Fruit fly (Drosophila melanogaster): ENCODE data around the gene CG10512.

The CG10512 gene

dm6 chr3L:21224701-21225223 is 22.0 kb downstream of the CG10512 start (continued):
- TF ChIP-seq CG11294 (GFP tag; IDR thresholded peaks at IDR 0.05) (no peak), vri (GFP tag; optimal IDR thresholded peaks at IDR 0.05) (peak; percentile 88), CG15336 (GFP tag; IDR thresholded peaks at IDR 0.05) (peak; percentile 21; the same call in 1 of the 2 replicates), Sox15 (GFP tag; optimal IDR thresholded peaks at IDR 0.05) (no peak), CG10631 (GFP tag; optimal IDR thresholded peaks at IDR 0.05) (no peak), Sox102F (GFP tag; optimal IDR thresholded peaks at IDR 0.05) (peak; percentile 31), CG6792 (GFP tag; optimal IDR thresholded peaks at IDR 0.05) (no peak), CG1621 (tag; optimal IDR thresholded peaks at IDR 0.05) (peak; percentile 22), fd59A (GFP tag; optimal IDR thresholded peaks at IDR 0.05) (no peak), pdm3 (GFP tag; optimal IDR thresholded peaks at IDR 0.05) (no peak), Ets96B (tag; optimal IDR thresholded peaks at IDR 0.05) (no peak), Met (GFP tag; optimal IDR thresholded peaks at IDR 0.05) (peak; percentile 47), eg (GFP tag; IDR thresholded peaks at IDR 0.05) (no peak), OdsH (GFP tag; optimal IDR thresholded peaks at IDR 0.05) (no peak), CG31627 (GFP tag; optimal IDR thresholded peaks at IDR 0.05) (peak; percentile 33)

DNA sequence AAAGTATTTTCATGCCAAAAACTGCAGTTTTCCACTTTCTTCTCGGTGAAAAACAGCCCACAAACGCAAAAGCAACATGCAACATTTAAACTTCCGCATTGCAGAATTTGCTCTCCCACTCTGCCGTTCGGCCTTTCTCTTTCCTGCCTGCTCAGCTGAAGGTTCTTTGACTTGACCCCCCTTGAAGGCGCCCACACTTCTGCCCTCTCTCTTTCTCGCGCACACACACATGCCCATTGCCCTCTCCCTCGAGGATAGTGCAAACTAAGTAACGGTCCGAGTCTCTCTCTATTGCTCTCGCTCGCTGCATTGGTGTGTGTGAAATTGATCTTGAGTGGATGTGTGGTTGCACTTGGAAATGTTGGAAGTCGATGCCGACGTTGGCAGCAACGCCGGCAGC is 22.9 kb downstream of the CG10512 start:
- TF ChIP-seq CG6163 (GFP tag; IDR thresholded peaks at IDR 0.05), result 0 out of 3 replicates have a peak, but pooled peaks have one; percentile 27
- no peak for TF ChIP-seq vri (GFP tag; optimal IDR thresholded peaks at IDR 0.05)
- TF ChIP-seq Lpt (GFP tag; optimal IDR thresholded peaks at IDR 0.05), result peak; percentile 9
- TF ChIP-seq Eip78C (GFP tag), result peak; percentile 62

dm6 chr3L:21226309-21226708 is 23.6 kb downstream of the CG10512 start, which contains the start of gene Eip78C:
Eip78C (plus strand) TSS chr3L:21226609.
- no peak for TF ChIP-seq Lpt (GFP tag; optimal IDR thresholded peaks at IDR 0.05)
- 0 out of 3 replicates have a peak, but pooled peaks have one; percentile 12 for TF ChIP-seq CG6163 (GFP tag; IDR thresholded peaks at IDR 0.05)
- no peak for TF ChIP-seq fd59A (GFP tag; optimal IDR thresholded peaks at IDR 0.05)
- peak; percentile 30 for TF ChIP-seq Eip78C (GFP tag)
- no peak for TF ChIP-seq CG10669 (GFP tag; optimal IDR thresholded peaks at IDR 0.05)
- no peak for TF ChIP-seq Met (GFP tag; optimal IDR thresholded peaks at IDR 0.05)
- peak; percentile 34; the same call in 1 of the 2 replicates for TF ChIP-seq Gug (GFP tag; IDR thresholded peaks at IDR 0.05)
- peak; percentile 17 for TF ChIP-seq CG6276 (GFP tag; optimal IDR thresholded peaks at IDR 0.05)
- TF ChIP-seq Sox15 (GFP tag; optimal IDR thresholded peaks at IDR 0.05), result no peak

DNA sequence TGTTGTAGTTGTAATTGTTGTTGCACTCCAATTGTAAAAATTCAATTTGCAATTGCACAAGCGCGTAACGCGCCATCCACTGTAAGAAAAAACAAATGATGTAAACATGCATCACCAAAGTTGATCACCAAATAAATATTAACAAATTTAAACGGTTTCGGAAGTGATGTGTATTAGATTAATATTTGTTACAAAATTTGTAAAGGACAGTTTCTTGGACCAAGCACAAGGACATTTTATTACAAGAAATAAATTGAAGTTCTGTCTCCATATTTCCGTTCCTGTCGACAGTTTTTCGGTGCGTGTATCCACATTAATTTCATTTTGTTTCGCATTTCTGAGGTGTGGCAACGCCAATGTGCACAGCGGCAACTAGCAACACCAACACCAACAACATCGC is 27.0 kb downstream of the CG10512 start:
- TF ChIP-seq CG8119 (GFP tag; IDR thresholded peaks at IDR 0.05) (peak; percentile 89), Eip78C (GFP tag) (peak; percentile 89), CG6163 (GFP tag; IDR thresholded peaks at IDR 0.05) (peak; percentile 60), Hr4 (GFP tag; optimal IDR thresholded peaks at IDR 0.05) (peak; percentile 92), CG6276 (GFP tag; optimal IDR thresholded peaks at IDR 0.05) (peak; percentile 88), eg (GFP tag; IDR thresholded peaks at IDR 0.05) (peak; percentile 82), esn (GFP tag; optimal IDR thresholded peaks at IDR 0.05) (no peak), CG11294 (GFP tag; IDR thresholded peaks at IDR 0.05) (peak; percentile 29; the same call in 1 of the 2 replicates), CG3919 (GFP tag; optimal IDR thresholded peaks at IDR 0.05) (peak; percentile 29), svp (GFP tag) (no peak), CG4318 (GFP tag; optimal IDR thresholded peaks at IDR 0.05) (peak; percentile 83), salr (GFP tag; optimal IDR thresholded peaks at IDR 0.05) (peak in 1 of 2 experiments; percentile 69), spab (GFP tag; optimal IDR thresholded peaks at IDR 0.05) (no peak), Sox14 (GFP tag; optimal IDR thresholded peaks at IDR 0.05) (peak; percentile 11), Eip75B (GFP tag; optimal IDR thresholded peaks at IDR 0.05) (no peak), CG16779 (tag; optimal IDR thresholded peaks at IDR 0.05) (peak; percentile 12), pdm3 (GFP tag; optimal IDR thresholded peaks at IDR 0.05) (peak; percentile 57), Lpt (GFP tag; optimal IDR thresholded peaks at IDR 0.05) (peak; percentile 83), Gug (GFP tag; IDR thresholded peaks at IDR 0.05) (peak; percentile 62), achi (GFP tag; optimal IDR thresholded peaks at IDR 0.05) (peak; percentile 51), fd85E (GFP tag; optimal IDR thresholded peaks at IDR 0.05) (no peak), CG11762 (GFP tag; optimal IDR thresholded peaks at IDR 0.05; ENCODE audit: insufficient read depth) (peak; percentile 19), net (GFP tag; optimal IDR thresholded peaks at IDR 0.05) (peak; percentile 68), lz (GFP tag; optimal IDR thresholded peaks at IDR 0.05) (no peak), dac (GFP tag; optimal IDR thresholded peaks at IDR 0.05) (peak; percentile 78), CG32006 (GFP tag; optimal IDR thresholded peaks at IDR 0.05) (peak; percentile 90), CG15336 (GFP tag; IDR thresholded peaks at IDR 0.05) (peak; percentile 89), OdsH (GFP tag; optimal IDR thresholded peaks at IDR 0.05) (peak; percentile 52)
